Fruit fly (Drosophila melanogaster): ENCODE measurements around the gene CG32801.

CG32801 gene

DNA sequence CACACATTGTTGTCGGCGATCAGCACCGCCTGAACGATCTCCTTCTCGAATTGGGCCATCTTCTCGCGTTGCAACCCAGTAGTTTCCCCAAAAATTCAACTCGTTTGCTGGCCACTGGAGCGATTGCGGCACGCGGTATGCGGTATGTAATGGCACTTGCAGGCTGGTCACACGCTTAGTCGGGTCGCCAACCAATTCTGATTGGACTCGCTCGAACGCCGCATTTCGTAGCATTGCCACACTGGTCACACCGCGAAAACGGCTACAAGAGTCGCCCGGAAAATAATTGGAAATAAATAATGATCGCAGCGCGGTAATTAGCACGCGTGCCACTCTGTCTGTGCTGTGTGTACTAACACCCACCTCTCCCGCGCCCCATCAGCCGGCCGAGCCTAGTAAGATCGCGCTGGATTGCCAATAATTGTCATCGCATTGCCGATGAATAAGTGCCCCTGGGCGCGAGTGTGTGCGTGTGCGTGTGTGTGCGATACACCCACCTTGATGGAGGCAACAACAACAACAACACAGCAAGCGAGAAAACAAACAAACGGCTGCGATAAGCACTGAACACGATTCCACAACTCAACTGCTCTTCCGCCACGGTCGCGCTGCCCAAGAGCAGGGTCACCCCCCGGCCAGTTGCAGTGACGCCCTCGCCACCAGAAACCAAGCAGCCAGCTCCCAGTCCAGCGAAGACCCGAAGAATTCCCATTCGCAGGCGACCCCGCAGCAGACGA is 20.0 kb upstream of the CG32801 start, which contains the start of the genes eIF2Bepsilon and Ocrl:
Gene eIF2Bepsilon (minus strand): TSS at position 110 of the 737 bp plus-strand sequence.
Gene Ocrl (plus strand): TSS at position 217 of the 737 bp plus-strand sequence.
- no peak for TF ChIP-seq CG17801 (GFP tag; optimal IDR thresholded peaks at IDR 0.05; ENCODE audit: partially characterized antibody)

DNA sequence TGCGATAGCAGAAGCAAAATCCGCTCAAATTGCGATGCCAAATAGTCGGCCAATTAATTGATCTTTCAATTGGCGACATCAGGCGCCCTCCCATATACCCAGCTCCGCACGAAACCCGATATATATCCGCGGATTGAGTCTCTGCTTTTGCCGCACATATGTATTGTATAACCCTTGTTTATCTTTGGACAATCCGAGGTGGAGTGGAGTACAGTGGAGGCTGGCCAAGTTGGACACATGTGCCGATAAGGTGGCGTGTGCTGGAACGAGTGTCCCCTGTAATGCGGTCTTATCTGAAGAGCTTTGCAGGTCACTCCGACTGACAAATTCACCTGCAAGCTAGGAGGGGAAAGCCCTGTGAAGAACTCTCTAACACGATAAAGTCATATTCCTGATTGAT is 6.6 kb upstream of the CG32801 start:
- TF ChIP-seq CG17801 (GFP tag; optimal IDR thresholded peaks at IDR 0.05; ENCODE audit: partially characterized antibody): no peak

DNA sequence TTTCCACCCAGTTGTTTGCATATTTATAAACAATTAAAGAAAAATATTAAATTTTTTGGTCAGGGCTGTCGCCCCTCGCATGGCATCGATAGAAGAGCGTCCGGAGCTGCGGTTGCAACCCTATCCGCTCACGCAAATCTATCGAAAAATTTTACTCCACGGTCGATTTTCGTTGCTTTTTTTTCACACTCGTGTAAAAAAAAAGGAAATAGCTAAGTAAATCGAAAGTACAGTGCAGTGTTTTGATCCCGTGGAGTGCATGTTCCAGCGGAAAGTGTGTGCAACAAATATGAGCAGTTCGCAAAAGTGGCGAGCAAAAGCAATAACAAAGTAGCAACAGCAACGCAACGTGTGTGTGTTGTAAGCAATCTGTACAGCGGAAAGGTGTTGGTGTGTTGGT is 5.8 kb upstream of the CG32801 start, which contains the start of the genes Edem1 and Rbcn-3B:
Gene Edem1 (minus strand): TSS at position 71 of the 400 bp plus-strand sequence.
Gene Rbcn-3B (plus strand): TSS at position 164 of the 400 bp plus-strand sequence.
- TF ChIP-seq CG17801 (GFP tag; optimal IDR thresholded peaks at IDR 0.05; ENCODE audit: partially characterized antibody): peak; percentile 63

DNA sequence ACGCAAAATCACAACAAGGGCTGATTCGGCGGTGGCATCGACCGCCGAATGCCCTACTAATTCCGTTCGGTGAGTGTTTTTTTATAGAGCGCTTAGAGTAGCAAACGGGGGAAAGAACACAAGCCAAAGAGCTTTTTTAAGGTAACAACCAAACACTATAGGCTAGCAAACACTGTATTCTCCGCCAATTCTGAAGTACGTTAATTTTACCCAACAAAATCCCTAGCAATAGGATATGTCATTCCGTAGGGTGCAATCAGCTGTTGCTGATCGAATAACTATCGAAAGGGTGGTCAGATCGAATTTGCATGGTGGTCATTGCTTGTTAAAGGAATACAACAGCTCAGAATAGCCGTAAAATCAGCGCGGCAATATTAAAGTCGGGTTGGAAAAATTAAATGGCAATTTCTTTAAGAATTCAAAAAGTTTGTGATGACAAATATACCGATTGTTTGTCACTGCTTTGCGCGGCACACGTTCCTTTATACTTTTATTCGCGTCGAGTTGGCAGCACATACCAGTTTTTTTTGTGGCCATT is 4.8 kb upstream of the CG32801 start, which contains the start of gene mip130:
Gene mip130 (plus strand): TSS at position 513 of the 538 bp plus-strand sequence.
- TF ChIP-seq CG17801 (GFP tag; optimal IDR thresholded peaks at IDR 0.05; ENCODE audit: partially characterized antibody): peak; percentile 39

DNA sequence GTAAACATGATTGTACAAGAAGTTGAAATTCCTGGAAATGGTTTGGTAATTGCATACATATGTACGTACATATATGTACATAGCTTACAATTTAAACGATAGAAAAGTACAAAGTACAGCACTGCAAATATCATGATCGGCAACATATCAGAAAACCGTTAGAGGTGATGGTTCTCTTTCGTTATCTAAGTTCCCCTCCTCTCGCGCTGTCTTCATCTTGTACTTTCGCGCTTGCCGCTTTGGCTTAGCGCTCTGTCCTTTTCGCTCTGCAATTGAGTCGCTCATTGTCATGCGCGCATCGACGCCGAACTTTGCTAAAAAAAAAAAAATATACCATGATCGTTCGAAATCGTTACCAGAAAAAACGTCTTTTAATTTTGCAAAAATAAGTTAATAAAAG is 991 bp upstream of the CG32801 start:
- no peak for TF ChIP-seq CG17801 (GFP tag; optimal IDR thresholded peaks at IDR 0.05; ENCODE audit: partially characterized antibody)

DNA sequence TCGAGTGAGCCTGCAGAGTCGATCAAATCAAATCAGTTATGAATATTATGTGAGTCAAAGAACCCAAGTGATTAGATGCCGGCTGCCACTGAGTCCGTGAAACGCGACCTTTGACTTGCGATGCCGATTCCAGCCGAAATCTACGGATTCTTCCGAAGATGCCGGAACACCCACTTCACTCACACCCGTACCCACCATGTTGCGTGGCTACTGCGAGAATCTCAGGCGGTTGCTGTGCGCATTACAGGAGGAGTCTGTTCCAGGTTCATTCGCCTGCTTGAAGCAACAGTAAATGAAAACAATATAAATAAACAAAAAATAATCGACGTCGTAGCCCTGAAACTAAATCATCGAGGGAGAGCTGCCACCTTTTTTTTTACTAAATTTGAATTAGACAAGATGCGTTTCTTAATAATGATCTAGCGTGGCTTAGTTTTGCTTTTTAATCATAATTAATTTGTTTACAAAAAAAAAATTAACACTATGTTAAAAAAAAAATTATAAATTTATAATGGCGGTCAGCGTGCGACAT is 1.3 kb downstream of the CG32801 start, which contains the start of gene Ldaf1:
Gene Ldaf1 (minus strand): TSS at position 307 of the 532 bp plus-strand sequence.
- no peak for TF ChIP-seq CG17801 (GFP tag; optimal IDR thresholded peaks at IDR 0.05; ENCODE audit: partially characterized antibody)

DNA sequence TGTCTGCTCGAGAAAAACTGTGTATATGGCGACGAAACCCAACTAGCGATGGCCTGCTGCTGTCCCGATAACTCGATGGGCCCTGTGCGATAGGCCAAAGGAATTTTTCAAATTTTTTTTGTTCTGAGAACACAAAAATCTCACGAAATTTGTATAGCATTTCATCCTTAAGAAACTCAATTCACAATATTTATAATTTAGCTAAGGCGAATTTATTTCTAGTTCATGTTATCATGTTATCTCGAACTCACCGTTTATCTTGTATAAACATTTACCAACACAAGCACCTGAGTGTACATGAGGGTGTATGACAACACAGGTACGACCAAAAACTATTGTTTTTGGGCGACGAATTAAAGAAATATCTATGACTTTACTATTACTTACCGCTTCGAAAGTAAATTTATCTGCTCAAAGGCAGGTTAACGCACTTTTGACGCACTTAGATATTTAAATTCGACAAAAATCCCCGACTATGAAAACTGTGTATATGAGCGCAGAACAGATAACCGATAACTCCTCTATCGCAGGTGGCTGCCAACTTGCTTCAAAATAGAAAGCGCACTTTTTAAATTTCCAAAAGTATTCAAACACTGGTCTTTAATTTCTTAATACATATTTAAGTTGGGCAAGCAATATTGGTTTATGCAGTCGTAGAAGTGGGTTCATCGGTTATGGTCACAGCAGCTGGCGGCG is 2.7 kb downstream of the CG32801 start, which contains the start of gene arm:
Gene arm (minus strand): TSS at position 524 of the 696 bp plus-strand sequence.
- TF ChIP-seq CG17801 (GFP tag; optimal IDR thresholded peaks at IDR 0.05; ENCODE audit: partially characterized antibody): no peak

DNA sequence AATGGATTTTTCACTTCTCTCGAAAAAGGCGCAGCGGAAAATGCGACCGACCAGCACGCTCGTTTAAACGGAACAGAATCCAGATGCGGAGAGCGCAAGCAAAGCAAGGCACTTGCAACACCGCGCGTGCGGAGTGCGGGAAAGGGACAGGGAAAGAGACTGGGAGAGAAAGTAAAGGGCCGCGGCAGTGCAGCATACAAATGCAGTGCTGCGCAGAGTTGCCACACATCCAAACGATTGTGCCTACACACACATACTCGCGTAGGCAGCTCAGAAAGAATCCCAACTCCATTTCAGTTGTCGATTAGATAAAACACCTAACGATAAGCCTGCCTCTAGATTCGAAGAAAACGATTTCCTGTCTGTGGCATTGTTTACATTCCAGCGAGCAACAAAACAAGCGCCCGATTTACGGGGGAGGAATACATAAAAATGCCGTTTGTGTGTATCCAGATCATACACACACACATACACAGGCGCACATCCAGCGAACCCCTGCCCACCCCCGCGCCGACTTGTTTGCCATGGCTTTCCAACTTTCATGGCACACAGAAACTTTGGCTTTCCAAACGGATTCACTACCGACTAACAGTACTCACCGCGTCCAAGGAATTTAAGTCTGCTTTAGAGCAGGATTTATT is 3.4 kb downstream of the CG32801 start:
- TF ChIP-seq CG17801 (GFP tag; optimal IDR thresholded peaks at IDR 0.05; ENCODE audit: partially characterized antibody): no peak

DNA sequence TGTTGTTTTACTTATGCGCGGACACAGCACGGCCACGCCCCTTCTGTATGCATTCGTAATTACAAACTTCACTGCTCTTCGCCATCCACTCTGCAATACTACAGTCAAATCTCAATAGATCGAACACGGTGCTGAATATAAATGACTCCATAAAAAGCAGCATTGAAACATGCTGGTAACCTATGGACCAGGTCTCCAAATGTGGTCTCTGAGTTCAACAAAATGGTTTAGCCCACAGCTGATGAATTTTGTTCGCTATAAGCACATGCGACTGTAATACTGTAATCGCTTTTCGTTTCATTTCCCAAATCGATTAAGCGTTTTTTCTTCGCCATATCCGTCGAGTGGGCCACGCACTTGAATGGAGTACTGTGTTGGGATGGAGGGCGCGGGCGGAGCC is 5.6 kb downstream of the CG32801 start:
- TF ChIP-seq CG17801 (GFP tag; optimal IDR thresholded peaks at IDR 0.05; ENCODE audit: partially characterized antibody): no peak

DNA sequence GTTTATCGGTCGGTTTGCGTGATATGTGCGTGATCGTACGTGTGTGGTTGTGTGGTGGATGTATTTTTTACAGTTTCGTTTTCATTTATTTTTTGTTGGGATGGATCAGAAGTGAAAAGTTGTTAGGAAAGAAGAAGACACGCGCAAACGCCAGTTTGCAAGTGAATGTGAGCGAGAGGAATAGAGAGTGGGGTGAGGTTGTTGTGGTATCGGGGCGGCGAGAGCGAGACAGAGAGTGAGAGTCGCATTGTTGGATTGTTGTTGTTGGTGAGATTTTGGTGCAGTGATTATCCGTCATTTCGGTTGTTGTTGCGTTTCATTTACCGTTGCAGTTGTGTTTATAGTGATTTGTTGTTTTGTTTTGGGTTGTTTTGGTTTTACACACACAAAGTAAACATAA is 9.4 kb downstream of the CG32801 start:
- TF ChIP-seq CG17801 (GFP tag; optimal IDR thresholded peaks at IDR 0.05; ENCODE audit: partially characterized antibody): no peak

DNA sequence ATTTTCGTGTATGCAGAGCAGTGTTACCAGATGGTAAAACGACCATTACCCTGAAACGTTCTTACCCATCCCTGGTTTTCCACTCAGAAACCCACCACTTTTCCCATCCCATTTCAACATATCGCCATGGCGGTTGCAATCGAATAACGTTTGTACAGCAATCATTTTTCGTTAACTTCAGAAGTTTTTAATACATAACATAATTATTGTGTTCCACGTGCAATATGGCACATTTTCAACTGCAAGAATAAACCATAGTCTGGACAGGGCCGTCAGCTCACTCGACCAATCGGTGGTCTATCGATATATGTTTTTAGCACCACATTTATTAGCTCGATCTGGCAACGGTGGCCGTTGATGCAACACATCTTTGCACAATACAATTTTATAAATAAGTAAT is 13.1 kb downstream of the CG32801 start, which contains the start of the genes trr and mRpL16:
Gene trr (minus strand): TSS at position 25 of the 400 bp plus-strand sequence.
Gene mRpL16 (plus strand): TSS at position 331 of the 400 bp plus-strand sequence.
- peak; percentile 83 for TF ChIP-seq CG17801 (GFP tag; optimal IDR thresholded peaks at IDR 0.05; ENCODE audit: partially characterized antibody)

DNA sequence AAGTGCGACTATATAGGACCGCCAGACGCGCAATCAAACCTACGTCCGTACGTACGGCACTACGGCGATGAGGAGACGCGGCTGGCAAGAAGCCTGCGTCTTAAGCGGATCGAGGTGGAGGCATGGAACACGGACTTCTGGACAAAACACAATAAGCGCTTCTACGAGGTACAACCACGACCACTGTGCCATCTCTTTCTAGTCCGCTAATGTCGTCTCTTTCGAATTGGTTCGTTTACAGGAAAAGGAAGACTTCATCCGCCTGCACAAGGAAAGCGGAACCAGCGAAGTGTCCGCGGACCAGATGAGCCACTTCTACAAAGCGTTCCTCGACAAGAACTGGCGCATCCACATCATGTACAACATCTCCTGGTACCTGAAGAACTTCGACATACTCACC is 22.2 kb downstream of the CG32801 start:
- no peak for TF ChIP-seq CG17801 (GFP tag; optimal IDR thresholded peaks at IDR 0.05; ENCODE audit: partially characterized antibody)

DNA sequence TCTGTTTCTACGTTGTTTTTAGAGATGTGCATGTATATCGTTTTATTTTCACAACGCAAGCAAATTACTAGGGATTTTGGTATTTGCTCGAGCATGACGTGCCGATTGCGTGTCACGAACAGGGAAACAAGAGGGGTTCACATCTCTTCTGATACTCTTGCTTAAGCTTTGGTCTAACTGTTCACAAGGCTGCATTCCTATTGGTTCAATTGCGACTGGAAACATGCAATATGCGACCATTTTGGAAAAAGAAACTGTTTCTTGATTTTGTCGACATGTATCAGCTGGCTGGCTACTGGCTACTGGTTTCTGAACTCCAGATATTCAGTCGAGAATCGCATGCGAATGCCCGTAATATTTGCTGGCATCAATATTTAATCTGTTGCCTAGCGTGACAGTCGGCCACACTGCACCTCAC is 22.8 kb downstream of the CG32801 start, which contains the start of gene Coa8:
Gene Coa8 (plus strand): TSS at position 144 of the 418 bp plus-strand sequence.
- TF ChIP-seq CG17801 (GFP tag; optimal IDR thresholded peaks at IDR 0.05; ENCODE audit: partially characterized antibody): peak; percentile 57

DNA sequence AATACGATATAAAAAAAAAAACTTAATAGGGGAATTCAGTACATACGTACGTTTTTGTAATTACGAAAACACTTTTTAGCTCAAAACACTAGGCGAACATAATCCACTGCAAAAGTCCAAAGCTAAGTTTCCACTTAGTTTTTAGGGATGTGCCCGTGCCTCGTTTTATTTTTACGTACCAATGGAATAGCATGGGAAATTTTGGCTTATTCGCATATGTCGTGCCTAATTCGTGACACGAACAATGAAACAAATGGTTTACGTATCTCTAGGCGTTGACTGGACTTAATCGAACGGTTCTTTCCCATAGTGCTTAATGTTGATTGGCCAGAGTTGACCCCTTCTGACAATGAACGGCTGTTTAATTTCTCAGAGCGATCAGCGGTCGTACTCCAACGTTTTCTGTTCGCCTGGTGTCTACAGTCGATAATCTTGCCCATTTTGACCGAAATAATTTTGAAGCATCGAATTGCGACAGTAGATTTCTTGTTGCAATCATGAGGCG is 23.3 kb downstream of the CG32801 start, which contains the start of gene CG14818:
Gene CG14818 (minus strand): TSS at position 169 of the 505 bp plus-strand sequence.
- TF ChIP-seq CG17801 (GFP tag; optimal IDR thresholded peaks at IDR 0.05; ENCODE audit: partially characterized antibody): peak; percentile 61
